Worm (Caenorhabditis elegans) whole organism, young adult: ENCODE results near the gene apd-3.

Experiments used
- B0035.1 ChIP-seq: sonication (generic microtip); optimal IDR thresholded peaks from 2 replicates; lab custom pipeline; 2016; ENCODE audit warnings: missing genetic modification characterization, mild to moderate bottlenecking, missing compliant biosample characterization, missing genotype, missing genetic modification reagents
- K11D2.4 ChIP-seq: fragments of 200-800 bp; sonication (Bioruptor generic); IDR thresholded peaks from 2 replicates; pipeline ENCODE4 v1.3.6; 2022; ENCODE audit warnings: missing genetic modification reagents, missing genetic modification characterization, missing compliant biosample characterization
- ama-1 ChIP-seq, 3 experiments: fragments of 150-350 bp in 1 of 3; sonication (generic microtip) in 2 of 3; optimal IDR thresholded peaks; 2 replicates each; lab custom pipeline; 2014 to 2018; ENCODE audit warnings: missing biosample characterization in 2 of 3, missing genetic modification characterization in 2 of 3, missing genetic modification reagents in 2 of 3
- bed-2 ChIP-seq: fragments of 200-800 bp; sonication (Bioruptor generic); IDR thresholded peaks from 2 replicates; pipeline ENCODE4 v1.3.6; 2022; ENCODE audit warnings: missing genetic modification reagents, missing genetic modification characterization, missing compliant biosample characterization
- cebp-1 ChIP-seq, 2 experiments: fragments of 200-800 bp in 1 of 2; sonication (Bioruptor generic) in 1 of 2; sonication (generic microtip) in 1 of 2; IDR thresholded peaks in 1 of 2; optimal IDR thresholded peaks in 1 of 2; 2 replicates each; pipeline versions ENCODE4 v1.3.6 to Lab custom; 2017 to 2022; ENCODE audit warnings: missing compliant biosample characterization in 2 of 2, missing genetic modification characterization in 2 of 2, mild to moderate bottlenecking in 1 of 2, missing genetic modification reagents in 1 of 2, moderate library complexity in 1 of 2
- ceh-91 ChIP-seq: fragments of 200-800 bp; sonication (Bioruptor generic); IDR thresholded peaks from 2 replicates; pipeline ENCODE4 v1.3.6; 2022; ENCODE audit warnings: missing genetic modification reagents, missing genetic modification characterization, missing compliant biosample characterization
- lsl-1 ChIP-seq: fragments of 200-800 bp; sonication (Bioruptor generic); optimal IDR thresholded peaks from 2 replicates; lab custom pipeline; 2018; ENCODE audit warnings: mild to moderate bottlenecking, missing genetic modification characterization, moderate library complexity, missing compliant biosample characterization
- ztf-26 ChIP-seq: sonication (generic microtip); optimal IDR thresholded peaks from 2 replicates; lab custom pipeline; 2017; ENCODE audit warnings: missing genetic modification characterization, missing compliant biosample characterization

- TF ChIP-seq cebp-1 (GFP tag; IDR thresholded peaks at IDR 0.05; lab: Robert Waterston, UW) (no peak), cebp-1 (tag; optimal IDR thresholded peaks at IDR 0.05; lab: Kevin White, UChicago) (no peak), ceh-91 (no peak), ztf-26 (tag; lab: Kevin White, UChicago) (no peak), ama-1 (optimal IDR thresholded peaks at IDR 0.05; lab: Kevin White, UChicago) (no peak), ama-1 (GFP tag; optimal IDR thresholded peaks at IDR 0.05; lab: Kevin White, UChicago) (no peak), lsl-1 (GFP tag; lab: Kevin White, UChicago) (no peak), B0035.1 (no peak), K11D2.4 (GFP tag; lab: Robert Waterston, UW) (no peak), bed-2 (GFP tag; lab: Robert Waterston, UW) (no peak)
These were observed 24.8 kb upstream of the apd-3 start, which contains the start of the genes clec-128 and clec-129 for ce11 chrII:3570927-3571538.
